Comparison of ENCODE assay signal across 5 worm cellular contexts in genomic region chrX:8718856-8719255, ce11.
A peak's percentile ranks its signal among the peaks of the same experiment; 100 is the strongest.
TF ChIP-seq lines count a peak whose summit lies in the region.

Gene F53A9.8 (minus strand): TSS chrX:8718904.

TF ChIP-seq in whole organism, L1 larva, 84 proteins besides CTCF, POLR2A, EP300 and RAD21:
- no peak for TF ChIP-seq dsc-1 (tag; optimal IDR thresholded peaks at IDR 0.05; lab: Kevin White, UChicago)
- no peak for TF ChIP-seq ceh-8 (GFP tag; optimal IDR thresholded peaks at IDR 0.05; lab: Kevin White, UChicago)
- no peak for TF ChIP-seq unc-86 (tag; optimal IDR thresholded peaks at IDR 0.05; lab: Kevin White, UChicago)
- no peak for TF ChIP-seq jun-1 (tag; optimal IDR thresholded peaks at IDR 0.05; lab: Kevin White, UChicago)
- peak; percentile 9 for TF ChIP-seq elt-2 (tag; optimal IDR thresholded peaks at IDR 0.05; lab: Kevin White, UChicago)
- peak in 1 of 2 experiments; percentile 4 for TF ChIP-seq lin-35 (GFP tag; optimal IDR thresholded peaks at IDR 0.05; lab: Kevin White, UChicago)
- TF ChIP-seq unc-62 (GFP tag; optimal IDR thresholded peaks at IDR 0.05; lab: Kevin White, UChicago), result no peak
- peak; percentile 11 for TF ChIP-seq pax-3 (tag; optimal IDR thresholded peaks at IDR 0.05; lab: Kevin White, UChicago)
- TF ChIP-seq nhr-84 (tag; optimal IDR thresholded peaks at IDR 0.05; lab: Kevin White, UChicago), result no peak
- no peak for TF ChIP-seq ets-5 (GFP tag; IDR thresholded peaks at IDR 0.05; lab: Robert Waterston, UW)
- no peak for TF ChIP-seq alr-1 (tag; optimal IDR thresholded peaks at IDR 0.05; lab: Kevin White, UChicago; ENCODE audit: borderline replicate concordance)
- TF ChIP-seq hlh-17 (GFP tag; optimal IDR thresholded peaks at IDR 0.05; lab: Kevin White, UChicago; ENCODE audit: borderline replicate concordance), result no peak
- TF ChIP-seq lsy-2 (tag; optimal IDR thresholded peaks at IDR 0.05; lab: Kevin White, UChicago), result no peak
- no peak for TF ChIP-seq sox-4 (tag; optimal IDR thresholded peaks at IDR 0.05; lab: Kevin White, UChicago)
TF ChIP-seq in whole organism, L1 larva: peak in this region for 3.

TF ChIP-seq in whole organism, L2 larva, 48 proteins besides CTCF, POLR2A, EP300 and RAD21 (continues in another document):
- TF ChIP-seq ama-1 (optimal IDR thresholded peaks at IDR 0.05; lab: Kevin White, UChicago) (no peak), nhr-129 (tag; optimal IDR thresholded peaks at IDR 0.05; lab: Kevin White, UChicago) (no peak), blmp-1 (tag; optimal IDR thresholded peaks at IDR 0.05; lab: Kevin White, UChicago; ENCODE audit: insufficient read depth) (no peak), lin-13 (GFP tag; optimal IDR thresholded peaks at IDR 0.05; lab: Kevin White, UChicago) (no peak), fos-1 (tag; optimal IDR thresholded peaks at IDR 0.05; lab: Kevin White, UChicago) (peak; percentile 41), aly-2 (tag; optimal IDR thresholded peaks at IDR 0.05; lab: Kevin White, UChicago) (no peak), mbf-1 (tag; optimal IDR thresholded peaks at IDR 0.05; lab: Kevin White, UChicago) (no peak), R02D3.7 (tag; optimal IDR thresholded peaks at IDR 0.05; lab: Kevin White, UChicago) (no peak), lin-11 (tag; optimal IDR thresholded peaks at IDR 0.05; lab: Kevin White, UChicago) (no peak), zag-1 (tag; optimal IDR thresholded peaks at IDR 0.05; lab: Kevin White, UChicago) (no peak), F13H6.1 (tag; optimal IDR thresholded peaks at IDR 0.05; lab: Kevin White, UChicago) (no peak), gmeb-1 (tag; optimal IDR thresholded peaks at IDR 0.05; lab: Kevin White, UChicago) (no peak), mab-5 (tag; optimal IDR thresholded peaks at IDR 0.05; lab: Kevin White, UChicago) (no peak), sma-9 (GFP tag; optimal IDR thresholded peaks at IDR 0.05; lab: Kevin White, UChicago) (peak; percentile 55), sma-9 (tag; optimal IDR thresholded peaks at IDR 0.05; lab: Kevin White, UChicago) (no peak), lin-39 (tag; optimal IDR thresholded peaks at IDR 0.05; lab: Kevin White, UChicago) (no peak), lsy-2 (tag; optimal IDR thresholded peaks at IDR 0.05; lab: Kevin White, UChicago) (no peak), ztf-1 (GFP tag; conservative IDR thresholded peaks at IDR 0.05; lab: Robert Waterston, UW) (no peak), crh-2 (tag; optimal IDR thresholded peaks at IDR 0.05; lab: Kevin White, UChicago) (peak; percentile 51), elt-3 (tag; optimal IDR thresholded peaks at IDR 0.05; lab: Kevin White, UChicago) (no peak), sem-4 (tag; optimal IDR thresholded peaks at IDR 0.05; lab: Kevin White, UChicago) (no peak)

TF ChIP-seq in whole organism, L3 larva, 47 proteins besides CTCF, POLR2A, EP300 and RAD21:
- TF ChIP-seq zag-1 (tag; optimal IDR thresholded peaks at IDR 0.05; lab: Kevin White, UChicago) (no peak), elt-2 (tag; optimal IDR thresholded peaks at IDR 0.05; lab: Kevin White, UChicago) (peak; percentile 75), nhr-76 (tag; optimal IDR thresholded peaks at IDR 0.05; lab: Kevin White, UChicago) (no peak), fkh-2 (tag; optimal IDR thresholded peaks at IDR 0.05; lab: Kevin White, UChicago) (no peak), pha-4 (tag; optimal IDR thresholded peaks at IDR 0.05; lab: Kevin White, UChicago) (peak; percentile 71), nhr-23 (tag; optimal IDR thresholded peaks at IDR 0.05; lab: Kevin White, UChicago) (no peak), pqm-1 (tag; optimal IDR thresholded peaks at IDR 0.05; lab: Kevin White, UChicago) (peak; percentile 61), unc-62 (GFP tag; optimal IDR thresholded peaks at IDR 0.05; lab: Kevin White, UChicago) (no peak)

TF ChIP-seq in whole organism, L4 larva, 104 proteins besides CTCF, POLR2A, EP300 and RAD21:
- TF ChIP-seq dmd-6 (GFP tag; IDR thresholded peaks at IDR 0.05; lab: Robert Waterston, UW), result peak; percentile 50
- peak; percentile 42 for TF ChIP-seq pqm-1 (tag; optimal IDR thresholded peaks at IDR 0.05; lab: Kevin White, UChicago)
- TF ChIP-seq nhr-41 (GFP tag; IDR thresholded peaks at IDR 0.05; lab: Robert Waterston, UW), result no peak
- TF ChIP-seq ctbp-1 (GFP tag; IDR thresholded peaks at IDR 0.05; lab: Robert Waterston, UW), result no peak
- peak; percentile 88 for TF ChIP-seq php-3 (GFP tag; IDR thresholded peaks at IDR 0.05; lab: Robert Waterston, UW)
- TF ChIP-seq T26A8.4 (GFP tag; IDR thresholded peaks at IDR 0.05; lab: Robert Waterston, UW), result no peak
- TF ChIP-seq hlh-11 (tag; optimal IDR thresholded peaks at IDR 0.05; lab: Kevin White, UChicago), result peak; percentile 48
- TF ChIP-seq lsy-2 (tag; optimal IDR thresholded peaks at IDR 0.05; lab: Kevin White, UChicago), result peak in 1 of 2 experiments; percentile 15
- TF ChIP-seq unc-62 (GFP tag; optimal IDR thresholded peaks at IDR 0.05 in 1 of 2; lab: Kevin White, UChicago), result peak; percentile 29 to 31
- TF ChIP-seq unc-62 (tag; optimal IDR thresholded peaks at IDR 0.05; lab: Kevin White, UChicago), result no peak
- TF ChIP-seq daf-8 (GFP tag; IDR thresholded peaks at IDR 0.05; lab: Robert Waterston, UW), result no peak
- TF ChIP-seq daf-16 (GFP tag; optimal IDR thresholded peaks at IDR 0.05; lab: Kevin White, UChicago), result no peak
- TF ChIP-seq daf-16 (tag; optimal IDR thresholded peaks at IDR 0.05; lab: Kevin White, UChicago), result peak; percentile 75
- TF ChIP-seq nhr-11 (tag; optimal IDR thresholded peaks at IDR 0.05; lab: Kevin White, UChicago), result no peak
- TF ChIP-seq rbr-2 (tag; optimal IDR thresholded peaks at IDR 0.05; lab: Kevin White, UChicago), result no peak
- no peak for TF ChIP-seq dmd-9 (GFP tag; IDR thresholded peaks at IDR 0.05; lab: Robert Waterston, UW)
- peak; percentile 58 for TF ChIP-seq nhr-28 (tag; optimal IDR thresholded peaks at IDR 0.05; lab: Kevin White, UChicago)
- peak; percentile 83 for TF ChIP-seq dve-1 (tag; optimal IDR thresholded peaks at IDR 0.05; lab: Kevin White, UChicago; ENCODE audit: insufficient read depth)
- peak in 1 of 2 experiments; percentile 43 for TF ChIP-seq mdl-1 (tag; optimal IDR thresholded peaks at IDR 0.05; lab: Kevin White, UChicago)
- 0 out of 2 replicates have a peak, but pooled peaks have one; percentile 20 for TF ChIP-seq Y105C5A.15 (GFP tag; IDR thresholded peaks at IDR 0.05; lab: Robert Waterston, UW)
- TF ChIP-seq F10B5.3 (tag; optimal IDR thresholded peaks at IDR 0.05; lab: Kevin White, UChicago), result no peak

TF ChIP-seq in whole organism, young adult, 124 proteins besides CTCF, POLR2A, EP300 and RAD21:
- TF ChIP-seq ztf-22 (GFP tag; optimal IDR thresholded peaks at IDR 0.05; lab: Kevin White, UChicago), result peak; percentile 28
- TF ChIP-seq hlh-12 (tag; optimal IDR thresholded peaks at IDR 0.05; lab: Kevin White, UChicago), result no peak
- peak; percentile 21 for TF ChIP-seq nhr-80 (tag; optimal IDR thresholded peaks at IDR 0.05; lab: Kevin White, UChicago)
- TF ChIP-seq let-526 (GFP tag; IDR thresholded peaks at IDR 0.05; lab: Robert Waterston, UW), result no peak
- TF ChIP-seq tbp1 (GFP tag; optimal IDR thresholded peaks at IDR 0.05; lab: Kevin White, UChicago), result no peak
- TF ChIP-seq sdz-38 (tag; optimal IDR thresholded peaks at IDR 0.05; lab: Kevin White, UChicago), result no peak
- TF ChIP-seq dox-1 (GFP tag; IDR thresholded peaks at IDR 0.05; lab: Robert Waterston, UW), result 0 out of 2 replicates have a peak, but pooled peaks have one; percentile 9
- 0 out of 2 replicates have a peak, but pooled peaks have one; percentile 1 for TF ChIP-seq nhr-120 (GFP tag; IDR thresholded peaks at IDR 0.05; lab: Robert Waterston, UW)
- TF ChIP-seq efl-1 (GFP tag; optimal IDR thresholded peaks at IDR 0.05; lab: Kevin White, UChicago), result no peak
- no peak for TF ChIP-seq die-1 (tag; optimal IDR thresholded peaks at IDR 0.05; lab: Kevin White, UChicago)
- no peak for TF ChIP-seq attf-3 (GFP tag; conservative IDR thresholded peaks at IDR 0.05; lab: Robert Waterston, UW)
- no peak for TF ChIP-seq cebp-1 (GFP tag; IDR thresholded peaks at IDR 0.05; lab: Robert Waterston, UW)
- peak; percentile 7 for TF ChIP-seq cebp-1 (tag; optimal IDR thresholded peaks at IDR 0.05; lab: Kevin White, UChicago)
